Fruit fly (Drosophila melanogaster): ENCODE results near the gene cm.
A peak's percentile ranks its signal among the peaks of the same experiment; 100 is the strongest.

cm gene

dm6 chrX:7013320-7014214 is 2.6 kb upstream of the cm start, which contains the start of the genes CG3032 and CG4593 (continued):
- TF ChIP-seq kah (GFP tag; optimal IDR thresholded peaks at IDR 0.05): no peak
- peak; percentile 93 for TF ChIP-seq CG17385 (GFP tag; optimal IDR thresholded peaks at IDR 0.05)
- TF ChIP-seq vnd (GFP tag; IDR thresholded peaks at IDR 0.05; ENCODE audit: partially characterized antibody): no peak
- peak; percentile 73; the same call in 2 of the 3 replicates for TF ChIP-seq C15 (GFP tag; IDR thresholded peaks at IDR 0.05)
- TF ChIP-seq repo (GFP tag; optimal IDR thresholded peaks at IDR 0.05): no peak
- peak; percentile 74 for TF ChIP-seq CG1602 (GFP tag; optimal IDR thresholded peaks at IDR 0.05)
- peak; percentile 48 for TF ChIP-seq CG12219 (GFP tag; optimal IDR thresholded peaks at IDR 0.05)
- TF ChIP-seq nom (GFP tag; optimal IDR thresholded peaks at IDR 0.05): peak; percentile 66
- TF ChIP-seq CG32767 (GFP tag; IDR thresholded peaks at IDR 0.05): peak; percentile 87
- peak; percentile 81 for TF ChIP-seq az2 (GFP tag; optimal IDR thresholded peaks at IDR 0.05)
- TF ChIP-seq CG14441 (GFP tag; IDR thresholded peaks at IDR 0.05): peak; percentile 94
- TF ChIP-seq CG6765 (GFP tag; optimal IDR thresholded peaks at IDR 0.05): peak; percentile 44
- TF ChIP-seq hb (GFP tag; IDR thresholded peaks at IDR 0.05; ENCODE audit: partially characterized antibody): no peak
- TF ChIP-seq Fer1 (GFP tag; optimal IDR thresholded peaks at IDR 0.05): peak; percentile 65
- TF ChIP-seq CG17328 (GFP tag; IDR thresholded peaks at IDR 0.05): peak; percentile 89
- TF ChIP-seq H15 (GFP tag; IDR thresholded peaks at IDR 0.05): peak; percentile 84
- TF ChIP-seq CG4820 (GFP tag; optimal IDR thresholded peaks at IDR 0.05): peak; percentile 57
- TF ChIP-seq CG12391 (tag; optimal IDR thresholded peaks at IDR 0.05): peak; percentile 85
- TF ChIP-seq CoRest (tag; optimal IDR thresholded peaks at IDR 0.05): peak; percentile 81
- TF ChIP-seq CG5180 (GFP tag; optimal IDR thresholded peaks at IDR 0.05): no peak
- peak; percentile 68 for TF ChIP-seq scrt (GFP tag; optimal IDR thresholded peaks at IDR 0.05)
- TF ChIP-seq Opbp (GFP tag; IDR thresholded peaks at IDR 0.05; ENCODE audit: partially characterized antibody): no peak
- no peak; the same call in 1 of the 2 replicates for TF ChIP-seq Dip2 (GFP tag; IDR thresholded peaks at IDR 0.05)
- no peak for TF ChIP-seq MTF-1 (GFP tag; optimal IDR thresholded peaks at IDR 0.05; ENCODE audit: borderline replicate concordance)
- TF ChIP-seq CG10267 (tag; optimal IDR thresholded peaks at IDR 0.05): peak; percentile 67
- TF ChIP-seq gem (tag; optimal IDR thresholded peaks at IDR 0.05): peak; percentile 89
- peak; percentile 60 for TF ChIP-seq pzg (GFP tag; optimal IDR thresholded peaks at IDR 0.05)
- peak; percentile 34 for TF ChIP-seq Atf3 (GFP tag; optimal IDR thresholded peaks at IDR 0.05)
- peak; percentile 72 for TF ChIP-seq CG7786 (GFP tag; optimal IDR thresholded peaks at IDR 0.05)
- TF ChIP-seq p53 (GFP tag; optimal IDR thresholded peaks at IDR 0.05): no peak
- peak; percentile 70 for TF ChIP-seq CG9727 (GFP tag; optimal IDR thresholded peaks at IDR 0.05)
- peak; percentile 19 for TF ChIP-seq wek (GFP tag; optimal IDR thresholded peaks at IDR 0.05)
- no peak for TF ChIP-seq CG8478 (optimal IDR thresholded peaks at IDR 0.05)
- peak; percentile 29 for TF ChIP-seq twi (tag; optimal IDR thresholded peaks at IDR 0.05)
- no peak for TF ChIP-seq hth (optimal IDR thresholded peaks at IDR 0.05)
- TF ChIP-seq CG8281 (tag; optimal IDR thresholded peaks at IDR 0.05): peak; percentile 15
- TF ChIP-seq CG10366 (GFP tag; IDR thresholded peaks at IDR 0.05): peak; percentile 92
- peak; percentile 80 for TF ChIP-seq dmrt99B (tag; optimal IDR thresholded peaks at IDR 0.05)
- no peak for TF ChIP-seq CG1832 (GFP tag; optimal IDR thresholded peaks at IDR 0.05)
- peak; percentile 78 for TF ChIP-seq phol (tag; optimal IDR thresholded peaks at IDR 0.05)
- TF ChIP-seq peb (GFP tag; IDR thresholded peaks at IDR 0.05): peak; percentile 67
- TF ChIP-seq pfk (GFP tag; optimal IDR thresholded peaks at IDR 0.05): no peak
- TF ChIP-seq CG14965 (GFP tag; optimal IDR thresholded peaks at IDR 0.05; ENCODE audit: borderline replicate concordance): no peak
- peak; percentile 87 for TF ChIP-seq CG6689 (GFP tag; IDR thresholded peaks at IDR 0.05)
- peak; percentile 85 for TF ChIP-seq Awh (GFP tag; IDR thresholded peaks at IDR 0.05)
- TF ChIP-seq CG1647 (GFP tag; optimal IDR thresholded peaks at IDR 0.05): peak; percentile 66
- no peak for TF ChIP-seq tna (GFP tag; IDR thresholded peaks at IDR 0.05; ENCODE audit: partially characterized antibody)
- peak; percentile 73 for TF ChIP-seq fu2 (GFP tag; optimal IDR thresholded peaks at IDR 0.05)
